Fruit fly (Drosophila melanogaster) whole organism: ENCODE results near the gene Kcmf1.

Source experiments
- Dll ChIP-seq: fragments of >200 bp; optimal IDR thresholded peaks from 2 replicates; lab custom pipeline; 2017
- EcR ChIP-seq, 2 experiments: fragments of >200 bp; optimal IDR thresholded peaks; 2 replicates each; lab custom pipeline; 2017; ENCODE audit warnings: missing biosample characterization in 2 of 2, missing genetic modification characterization in 2 of 2, missing genetic modification reagents in 2 of 2
- pan ChIP-seq: fragments of >200 bp; optimal IDR thresholded peaks from 2 replicates; lab custom pipeline; 2017
- psq ChIP-seq: fragments of >200 bp; optimal IDR thresholded peaks from 2 replicates; lab custom pipeline; 2017
- usp ChIP-seq: fragments of >200 bp; optimal IDR thresholded peaks from 2 replicates; lab custom pipeline; 2017; ENCODE audit warnings: missing biosample characterization, missing genetic modification characterization, mixed read lengths

DNA sequence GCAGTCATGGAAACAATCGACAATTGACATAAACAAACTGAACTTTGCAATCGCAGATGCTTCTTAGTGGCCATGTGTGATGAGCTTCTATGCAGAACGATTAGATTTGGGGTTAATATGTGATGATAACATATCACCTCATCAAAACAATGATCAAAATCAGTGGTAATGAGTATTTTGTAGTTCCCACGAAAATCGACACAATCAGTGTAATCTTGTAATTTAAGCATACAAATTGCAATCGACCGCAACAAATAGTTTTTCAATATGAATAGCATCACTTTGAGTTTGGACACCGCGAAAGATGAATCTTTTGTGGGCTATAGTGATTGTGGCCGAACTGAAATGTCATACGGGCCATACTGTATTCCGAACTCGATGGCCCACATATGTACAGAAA lies 17.3 kb downstream of the Kcmf1 start, which contains the start of gene CG11977:
- TF ChIP-seq EcR (GFP tag; optimal IDR thresholded peaks at IDR 0.05; lab: Kevin White, UChicago) (no peak), psq (no peak), usp (GFP tag; lab: Kevin White, UChicago) (no peak), pan (lab: Kevin White, UChicago) (no peak), Dll (no peak)
